Worm (Caenorhabditis elegans) whole organism, young adult: ENCODE data around the gene srh-19.
A peak's percentile ranks its signal among the peaks of the same experiment; 100 is the strongest.

ENCODE experiments used
- D2030.7 ChIP-seq: fragments of 200-800 bp; sonication (Bioruptor generic); IDR thresholded peaks from 2 replicates; pipeline ENCODE4 v1.3.6; 2022; ENCODE audit warnings: missing genetic modification reagents, missing genetic modification characterization, missing compliant biosample characterization
- F39B2.1 ChIP-seq: fragments of 200-800 bp; sonication (Bioruptor generic); IDR thresholded peaks from 2 replicates; pipeline ENCODE4 v1.3.6; 2022; ENCODE audit warnings: missing genetic modification reagents, missing genetic modification characterization, missing compliant biosample characterization
- T26A5.8 ChIP-seq: sonication (generic microtip); optimal IDR thresholded peaks from 2 replicates; lab custom pipeline; 2016; ENCODE audit warnings: missing genetic modification characterization, missing compliant biosample characterization
- akir-1 ChIP-seq: fragments of 200-800 bp; sonication (Bioruptor generic); optimal IDR thresholded peaks from 2 replicates; lab custom pipeline; 2018; ENCODE audit warnings: mild to moderate bottlenecking, missing genetic modification characterization, moderate library complexity, missing compliant biosample characterization
- atf-7 ChIP-seq: sonication (generic microtip); optimal IDR thresholded peaks from 2 replicates; lab custom pipeline; 2017; ENCODE audit warnings: mild to moderate bottlenecking, missing genetic modification characterization, missing compliant biosample characterization
- attf-3 ChIP-seq: fragments of 200-800 bp; sonication (Bioruptor generic); conservative IDR thresholded peaks from 2 replicates; pipeline ENCODE4 v1.3.6; 2022; ENCODE audit warnings: missing genetic modification reagents, missing genetic modification characterization, missing compliant biosample characterization
- attf-5 ChIP-seq: fragments of 200-800 bp; sonication (Bioruptor generic); optimal IDR thresholded peaks from 2 replicates; lab custom pipeline; 2018; ENCODE audit warnings: mild to moderate bottlenecking, missing genetic modification characterization, missing compliant biosample characterization
- attf-6 ChIP-seq: fragments of 200-800 bp; sonication (Bioruptor generic); IDR thresholded peaks from 2 replicates; pipeline ENCODE4 v1.3.6; 2022; ENCODE audit warnings: missing genetic modification reagents, missing genetic modification characterization, missing compliant biosample characterization
- ceh-27 ChIP-seq: fragments of 200-800 bp; sonication (Bioruptor generic); optimal IDR thresholded peaks from 2 replicates; lab custom pipeline; 2018; ENCODE audit warnings: mild to moderate bottlenecking, missing genetic modification characterization, moderate library complexity, missing compliant biosample characterization
- dox-1 ChIP-seq: fragments of 200-800 bp; sonication (Bioruptor generic); IDR thresholded peaks from 2 replicates; pipeline ENCODE4 v1.3.6; 2022; ENCODE audit warnings: missing genetic modification reagents, missing genetic modification characterization, missing compliant biosample characterization
- dpff-1 ChIP-seq: sonication (generic microtip); optimal IDR thresholded peaks from 2 replicates; lab custom pipeline; 2017; ENCODE audit warnings: mild to moderate bottlenecking, missing genetic modification characterization, missing compliant biosample characterization
- efl-1 ChIP-seq: fragments of 150-350 bp; optimal IDR thresholded peaks from 2 replicates; lab custom pipeline; 2014; ENCODE audit warnings: missing biosample characterization, missing genetic modification reagents, missing genetic modification characterization
- egrh-3 ChIP-seq: fragments of 200-800 bp; sonication (Bioruptor generic); IDR thresholded peaks from 2 replicates; pipeline ENCODE4 v1.3.6; 2022; ENCODE audit warnings: missing genetic modification reagents, missing genetic modification characterization, missing compliant biosample characterization
- ets-4 ChIP-seq: fragments of 200-800 bp; sonication (Bioruptor generic); optimal IDR thresholded peaks from 2 replicates; lab custom pipeline; 2018; ENCODE audit warnings: mild to moderate bottlenecking, missing genetic modification characterization, missing compliant biosample characterization
- hlh-26 ChIP-seq: fragments of 200-800 bp; sonication (Bioruptor generic); conservative IDR thresholded peaks from 2 replicates; pipeline ENCODE4 v1.3.6; 2022; ENCODE audit warnings: missing genetic modification reagents, missing genetic modification characterization, missing compliant biosample characterization
- hmg-1.2 ChIP-seq: fragments of 200-800 bp; sonication (Bioruptor generic); IDR thresholded peaks from 2 replicates; pipeline ENCODE4 v1.3.6; 2022; ENCODE audit warnings: missing genetic modification reagents, missing genetic modification characterization, missing compliant biosample characterization
- let-607 ChIP-seq, 2 experiments: fragments of 200-800 bp in 1 of 2; sonication (Bioruptor generic) in 1 of 2; sonication (generic microtip) in 1 of 2; optimal IDR thresholded peaks; 2 replicates each; lab custom pipeline; 2016 to 2018; ENCODE audit warnings: mild to moderate bottlenecking in 2 of 2, missing compliant biosample characterization in 2 of 2, missing genetic modification characterization in 2 of 2, moderate library complexity in 2 of 2, missing genotype in 1 of 2
- madf-10 ChIP-seq: sonication (generic microtip); optimal IDR thresholded peaks from 2 replicates; lab custom pipeline; 2016; ENCODE audit warnings: mild to moderate bottlenecking, missing genetic modification characterization, missing compliant biosample characterization
- madf-3 ChIP-seq: fragments of 200-800 bp; sonication (Bioruptor generic); IDR thresholded peaks from 2 replicates; pipeline ENCODE4 v1.3.6; 2022; ENCODE audit warnings: missing genetic modification reagents, missing genetic modification characterization, missing compliant biosample characterization
- madf-8 ChIP-seq: fragments of 200-800 bp; sonication (Bioruptor generic); conservative IDR thresholded peaks from 2 replicates; pipeline ENCODE4 v1.3.6; 2022; ENCODE audit warnings: missing genetic modification reagents, missing genetic modification characterization, missing compliant biosample characterization
- mcd-1 ChIP-seq: fragments of 200-800 bp; sonication (Bioruptor generic); IDR thresholded peaks from 2 replicates; pipeline ENCODE4 v1.3.6; 2022; ENCODE audit warnings: missing genetic modification reagents, missing genetic modification characterization, missing compliant biosample characterization
- mxl-1 ChIP-seq: sonication (generic microtip); optimal IDR thresholded peaks from 2 replicates; lab custom pipeline; 2016; ENCODE audit warnings: missing genetic modification characterization, missing compliant biosample characterization
- nhr-80 ChIP-seq: sonication (generic microtip); optimal IDR thresholded peaks from 2 replicates; lab custom pipeline; 2016; ENCODE audit warnings: missing genetic modification characterization, missing compliant biosample characterization
- pbrm-1 ChIP-seq: fragments of 200-800 bp; sonication (Bioruptor generic); IDR thresholded peaks from 2 replicates; pipeline ENCODE4 v1.3.6; 2022; ENCODE audit warnings: missing genetic modification reagents, missing genetic modification characterization, missing compliant biosample characterization
- rec-8 ChIP-seq, 2 experiments: sonication (generic microtip); optimal IDR thresholded peaks; 2 replicates each; lab custom pipeline; 2016; ENCODE audit warnings: mild to moderate bottlenecking in 2 of 2, missing genetic modification characterization in 2 of 2, missing genetic modification reagents in 2 of 2, missing genotype in 2 of 2, missing biosample characterization in 1 of 2, missing compliant biosample characterization in 1 of 2, moderate library complexity in 1 of 2
- rpc-1 ChIP-seq, 2 experiments: fragments of 150-350 bp in 1 of 2; sonication (generic microtip) in 1 of 2; optimal IDR thresholded peaks; 2 replicates each; lab custom pipeline; 2014 to 2018; ENCODE audit warnings: missing biosample characterization in 1 of 2, missing genetic modification characterization in 1 of 2, missing genetic modification reagents in 1 of 2, missing genotype in 1 of 2
- sea-2 ChIP-seq: fragments of 200-800 bp; sonication (Bioruptor generic); IDR thresholded peaks from 2 replicates; pipeline ENCODE4 v1.3.6; 2022; ENCODE audit warnings: missing genetic modification characterization, missing compliant biosample characterization
- snpc-3.4 ChIP-seq: sonication (generic microtip); optimal IDR thresholded peaks from 2 replicates; lab custom pipeline; 2017; ENCODE audit warnings: missing genetic modification characterization, mild to moderate bottlenecking, missing compliant biosample characterization, antibody characterized with exemption, moderate library complexity, missing genotype, missing genetic modification reagents
- snpc-4 ChIP-seq, 5 experiments: fragments of 150-350 bp in 1 of 5; sonication (generic microtip) in 4 of 5; optimal IDR thresholded peaks; 2 replicates each; lab custom pipeline; 2014 to 2018; ENCODE audit warnings: missing genetic modification characterization in 5 of 5, missing biosample characterization in 3 of 5, antibody characterized with exemption in 2 of 5, mild to moderate bottlenecking in 2 of 5, missing compliant biosample characterization in 2 of 5, missing genotype in 2 of 5, moderate library complexity in 2 of 5, missing genetic modification reagents in 1 of 5
- unc-130 ChIP-seq: sonication (generic microtip); optimal IDR thresholded peaks from 2 replicates; lab custom pipeline; 2016; ENCODE audit warnings: missing genetic modification reagents, missing genetic modification characterization, missing compliant biosample characterization
- unc-62 ChIP-seq: fragments of 150-350 bp; optimal IDR thresholded peaks from 2 replicates; lab custom pipeline; 2014; ENCODE audit warnings: missing biosample characterization, missing genetic modification reagents, missing genetic modification characterization
- ztf-26 ChIP-seq: sonication (generic microtip); optimal IDR thresholded peaks from 2 replicates; lab custom pipeline; 2017; ENCODE audit warnings: missing genetic modification characterization, missing compliant biosample characterization

Gene srh-19

ce11 chrX:1409224-1409623, 3.7 kb upstream of the srh-19 start:
- TF ChIP-seq atf-7 (tag; lab: Kevin White, UChicago): no peak
- TF ChIP-seq ceh-27 (GFP tag; lab: Kevin White, UChicago): no peak
- no peak for TF ChIP-seq madf-3 (GFP tag; lab: Robert Waterston, UW)
- no peak for TF ChIP-seq madf-10 (tag; lab: Kevin White, UChicago)
- TF ChIP-seq hlh-26 (GFP tag; lab: Robert Waterston, UW): no peak
- no peak for TF ChIP-seq dpff-1 (tag; lab: Kevin White, UChicago)
- no peak for TF ChIP-seq ztf-26 (tag; lab: Kevin White, UChicago)
- TF ChIP-seq, all 124 proteins: peak for 0

- TF ChIP-seq unc-62 (GFP tag; lab: Kevin White, UChicago) (no peak), T26A5.8 (no peak), pbrm-1 (GFP tag; lab: Robert Waterston, UW) (no peak), F39B2.1 (GFP tag; lab: Robert Waterston, UW) (no peak), let-607 (tag; optimal IDR thresholded peaks at IDR 0.05; lab: Kevin White, UChicago) (no peak), madf-8 (GFP tag; lab: Robert Waterston, UW) (no peak), unc-130 (no peak), efl-1 (no peak), madf-10 (tag; lab: Kevin White, UChicago) (no peak), hlh-26 (GFP tag; lab: Robert Waterston, UW) (no peak), attf-3 (GFP tag; lab: Robert Waterston, UW) (no peak), rec-8 (tag; optimal IDR thresholded peaks at IDR 0.05; lab: Kevin White, UChicago) (no peak), snpc-3.4 (tag; lab: Kevin White, UChicago) (no peak), ets-4 (GFP tag; lab: Kevin White, UChicago) (no peak), snpc-4 (GFP tag; optimal IDR thresholded peaks at IDR 0.05; lab: Kevin White, UChicago) (no peak), snpc-4 (tag; optimal IDR thresholded peaks at IDR 0.05; lab: Kevin White, UChicago) (no peak), akir-1 (GFP tag; lab: Kevin White, UChicago) (no peak), sea-2 (GFP tag; lab: Robert Waterston, UW) (no peak), mxl-1 (tag; lab: Kevin White, UChicago) (no peak), egrh-3 (no peak), D2030.7 (no peak)
Measured at ce11 chrX:1410552-1410951, 2.4 kb upstream of the srh-19 start, which contains the start of gene abu-2. abu-2 (minus strand) TSS chrX:1410652.

ce11 chrX:1416776-1417354, 3.9 kb downstream of the srh-19 start, which contains the start of the genes F19G12.4 and F19G12.8:
F19G12.4 (plus strand) TSS chrX:1417304.
F19G12.8 (plus strand) TSS chrX:1417320.
- TF ChIP-seq attf-6 (GFP tag; lab: Robert Waterston, UW) (no peak), mcd-1 (0 out of 2 replicates have a peak, but pooled peaks have one; percentile 29), dpff-1 (tag; lab: Kevin White, UChicago) (no peak), rpc-1 (optimal IDR thresholded peaks at IDR 0.05; lab: Kevin White, UChicago) (no peak), rpc-1 (tag; optimal IDR thresholded peaks at IDR 0.05; lab: Kevin White, UChicago) (no peak), dox-1 (GFP tag; lab: Robert Waterston, UW) (0 out of 2 replicates have a peak, but pooled peaks have one; percentile 28), nhr-80 (tag; lab: Kevin White, UChicago) (peak; percentile 37)
- TF ChIP-seq, all 124 proteins: peak for 3

- TF ChIP-seq hmg-1.2 (GFP tag; lab: Robert Waterston, UW) (peak; percentile 58), attf-5 (GFP tag; lab: Kevin White, UChicago) (no peak), mcd-1 (peak; percentile 84), nhr-80 (tag; lab: Kevin White, UChicago) (peak; percentile 9)
Measured at ce11 chrX:1419163-1419696, 6.3 kb downstream of the srh-19 start, which contains the start of gene F19G12.9. F19G12.9 (plus strand) TSS chrX:1419213.
